Fruit fly (Drosophila melanogaster): ENCODE results near the gene CG7049.

DNA sequence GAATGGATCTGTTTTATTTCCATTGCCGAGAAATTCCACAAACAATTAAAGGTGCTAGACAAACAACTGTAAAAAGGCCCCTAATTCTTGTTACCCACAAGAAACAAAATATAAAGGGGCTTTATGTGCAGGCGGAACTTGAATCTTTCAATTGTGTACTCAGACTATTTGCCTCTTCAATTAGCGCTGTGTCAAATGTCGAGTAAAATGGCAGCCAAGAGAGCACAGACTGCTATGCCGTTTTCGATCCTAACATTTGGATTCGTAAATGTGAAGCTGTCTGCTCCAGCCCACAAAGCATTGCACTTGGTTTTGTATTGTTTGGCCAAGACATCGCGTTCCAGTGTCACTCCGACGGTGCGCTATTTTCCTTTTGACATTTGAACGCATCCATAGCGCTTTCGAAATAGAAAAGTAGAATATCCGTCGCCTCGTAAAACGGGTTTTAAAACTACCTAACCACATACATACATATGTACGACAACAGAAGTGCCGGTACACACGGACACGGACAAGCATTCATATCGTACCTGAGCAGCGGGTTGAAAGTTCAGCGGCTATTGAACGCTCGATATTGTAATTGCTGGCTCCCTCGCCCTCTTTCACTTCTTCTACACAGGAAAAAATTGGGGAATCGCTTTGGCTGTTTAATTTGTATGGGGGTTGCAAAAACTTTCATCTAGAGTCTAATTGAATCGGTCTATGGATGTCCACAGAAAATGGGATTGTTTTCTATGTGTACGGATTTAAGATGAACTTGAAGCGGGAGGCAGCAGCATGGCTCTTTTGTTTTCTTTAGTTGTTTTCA is 9.8 kb downstream of the CG7049 start:
- TF ChIP-seq kay (GFP tag; optimal IDR thresholded peaks at IDR 0.05) (no peak), ewg (GFP tag; optimal IDR thresholded peaks at IDR 0.05) (no peak), Myb (GFP tag; optimal IDR thresholded peaks at IDR 0.05) (no peak), tll (GFP tag; optimal IDR thresholded peaks at IDR 0.05) (no peak), YL-1 (GFP tag; optimal IDR thresholded peaks at IDR 0.05) (no peak), HLH4C (GFP tag; IDR thresholded peaks at IDR 0.05; ENCODE audit: partially characterized antibody) (no peak), ci (GFP tag; IDR thresholded peaks at IDR 0.05) (no peak), CG17802 (tag; optimal IDR thresholded peaks at IDR 0.05) (no peak), CG3407 (GFP tag; optimal IDR thresholded peaks at IDR 0.05) (no peak), tna (GFP tag; IDR thresholded peaks at IDR 0.05; ENCODE audit: partially characterized antibody) (no peak)
